Worm (Caenorhabditis elegans): ENCODE measurements around the gene pals-25.

The pals-25 gene

DNA sequence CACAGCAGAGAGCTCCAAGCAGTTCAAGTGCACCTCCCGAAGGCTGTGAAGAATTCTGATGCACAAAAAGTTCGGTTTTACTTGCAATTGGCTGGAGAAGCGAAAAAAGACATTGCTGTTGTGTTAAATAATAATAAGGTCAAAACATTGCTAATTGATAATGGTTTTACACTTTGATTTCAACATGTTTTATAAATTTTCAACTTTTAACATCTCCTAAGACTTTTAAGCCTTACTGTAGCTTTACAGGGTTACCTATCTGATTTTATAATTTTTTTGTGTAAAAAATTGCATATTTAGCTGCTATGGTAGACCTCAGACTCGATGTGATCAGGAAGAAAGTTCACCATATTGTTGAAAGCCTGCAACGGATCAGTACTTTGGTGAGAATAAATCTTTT is at the start of gene pals-25:
Gene pals-25 (plus strand): TSS at position 301 of the 400 bp plus-strand sequence.
- TF ChIP-seq lin-54 (GFP tag; optimal IDR thresholded peaks at IDR 0.05) (no peak), ZK185.1 (tag; optimal IDR thresholded peaks at IDR 0.05; ENCODE audit: poor library complexity, severe bottlenecking) (no peak), ceh-100 (GFP tag; IDR thresholded peaks at IDR 0.05) (no peak), nfya-1 (tag; optimal IDR thresholded peaks at IDR 0.05; ENCODE audit: borderline replicate concordance, insufficient read depth) (no peak), cebp-2 (GFP tag; IDR thresholded peaks at IDR 0.05) (no peak), ekl-4 (GFP tag; IDR thresholded peaks at IDR 0.05) (no peak), snpc-1.3 (tag; optimal IDR thresholded peaks at IDR 0.05; ENCODE audit: insufficient read depth) (no peak), egl-44 (GFP tag; IDR thresholded peaks at IDR 0.05) (no peak), mel-28 (tag; optimal IDR thresholded peaks at IDR 0.05; ENCODE audit: borderline replicate concordance) (no peak), dpl-1 (GFP tag; optimal IDR thresholded peaks at IDR 0.05) (no peak), attf-5 (GFP tag; optimal IDR thresholded peaks at IDR 0.05) (no peak), xnd-1 (tag; optimal IDR thresholded peaks at IDR 0.05) (no peak), F33H1.4 (GFP tag; IDR thresholded peaks at IDR 0.05) (no peak), hsf-1 (GFP tag; IDR thresholded peaks at IDR 0.05) (no peak), C06A6.2 (GFP tag; conservative IDR thresholded peaks at IDR 0.05) (no peak), ztf-6 (GFP tag; IDR thresholded peaks at IDR 0.05) (no peak), egrh-3 (GFP tag; IDR thresholded peaks at IDR 0.05) (no peak), T26A5.8 (tag; optimal IDR thresholded peaks at IDR 0.05) (no peak)

DNA sequence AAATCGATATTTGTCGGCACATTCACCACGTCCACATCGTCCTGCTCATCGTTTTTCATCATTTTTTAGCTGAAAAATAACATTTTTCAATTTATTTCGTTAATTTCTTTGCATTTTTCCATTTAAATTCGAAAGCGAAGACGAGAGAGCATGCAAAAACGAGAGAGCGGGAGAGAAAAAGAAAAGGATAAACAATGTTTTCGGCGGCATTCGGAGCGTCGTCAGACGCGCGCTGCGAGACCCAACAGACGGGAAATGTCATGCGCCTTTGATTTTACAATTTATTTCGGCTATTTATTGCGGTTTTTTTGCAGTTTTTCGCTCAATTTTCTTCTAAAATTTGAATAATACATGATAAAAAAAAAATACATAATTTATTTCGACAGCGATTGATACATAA is 48.0 kb upstream of the pals-25 start, which contains the start of gene attf-3:
Gene attf-3 (minus strand): TSS at position 69 of the 400 bp plus-strand sequence.
- TF ChIP-seq efl-1 (GFP tag; optimal IDR thresholded peaks at IDR 0.05) = peak; percentile 79
- TF ChIP-seq ama-1 (optimal IDR thresholded peaks at IDR 0.05) = no peak
- no peak for TF ChIP-seq ama-1 (GFP tag; optimal IDR thresholded peaks at IDR 0.05)
- TF ChIP-seq attf-5 (GFP tag; optimal IDR thresholded peaks at IDR 0.05) = peak; percentile 91
- TF ChIP-seq ztf-18 (tag; optimal IDR thresholded peaks at IDR 0.05) = no peak
- no peak for TF ChIP-seq T26A5.8 (tag; optimal IDR thresholded peaks at IDR 0.05)
- TF ChIP-seq F55B11.4 (tag; optimal IDR thresholded peaks at IDR 0.05; ENCODE audit: borderline replicate concordance, insufficient read depth) = no peak
- TF ChIP-seq ceh-91 (GFP tag; IDR thresholded peaks at IDR 0.05) = peak; percentile 77
- no peak for TF ChIP-seq egl-18 (GFP tag; IDR thresholded peaks at IDR 0.05)
- TF ChIP-seq nfyb-1 (GFP tag; IDR thresholded peaks at IDR 0.05) = no peak
- TF ChIP-seq B0019.2 (GFP tag; conservative IDR thresholded peaks at IDR 0.05) = peak; percentile 77
- TF ChIP-seq egrh-3 (GFP tag; IDR thresholded peaks at IDR 0.05) = no peak
- no peak for TF ChIP-seq nfya-1 (tag; optimal IDR thresholded peaks at IDR 0.05; ENCODE audit: borderline replicate concordance, insufficient read depth)
- TF ChIP-seq tlf-1 (GFP tag; optimal IDR thresholded peaks at IDR 0.05) = peak; percentile 29
- TF ChIP-seq gei-17 (GFP tag; optimal IDR thresholded peaks at IDR 0.05) = no peak
- no peak for TF ChIP-seq ccch-3 (GFP tag; optimal IDR thresholded peaks at IDR 0.05)
- TF ChIP-seq F10E7.11 (tag; optimal IDR thresholded peaks at IDR 0.05) = no peak
- TF ChIP-seq hlh-26 (GFP tag; conservative IDR thresholded peaks at IDR 0.05) = no peak
- no peak for TF ChIP-seq somi-1 (GFP tag; optimal IDR thresholded peaks at IDR 0.05)
- TF ChIP-seq egl-44 (GFP tag; IDR thresholded peaks at IDR 0.05) = no peak
- TF ChIP-seq rpc-1 (optimal IDR thresholded peaks at IDR 0.05) = no peak
- no peak for TF ChIP-seq rpc-1 (tag; optimal IDR thresholded peaks at IDR 0.05)
- no peak for TF ChIP-seq C06A6.2 (GFP tag; conservative IDR thresholded peaks at IDR 0.05)
- no peak for TF ChIP-seq nfya-2 (GFP tag; IDR thresholded peaks at IDR 0.05)
- TF ChIP-seq mxl-1 (tag; optimal IDR thresholded peaks at IDR 0.05) = no peak
- TF ChIP-seq Y79H2A.3 (GFP tag; conservative IDR thresholded peaks at IDR 0.05) = no peak
- no peak for TF ChIP-seq nhr-120 (GFP tag; IDR thresholded peaks at IDR 0.05)
- TF ChIP-seq ztf-22 (GFP tag; optimal IDR thresholded peaks at IDR 0.05) = no peak
- TF ChIP-seq madf-10 (tag; optimal IDR thresholded peaks at IDR 0.05) = peak; percentile 54
- TF ChIP-seq bed-1 (GFP tag; IDR thresholded peaks at IDR 0.05) = no peak
- no peak for TF ChIP-seq ztf-28 (GFP tag; IDR thresholded peaks at IDR 0.05)
- TF ChIP-seq T07F8.4 (tag; optimal IDR thresholded peaks at IDR 0.05) = no peak
- TF ChIP-seq ets-4 (GFP tag; optimal IDR thresholded peaks at IDR 0.05) = no peak
- no peak for TF ChIP-seq lin-40 (tag; optimal IDR thresholded peaks at IDR 0.05)
- TF ChIP-seq die-1 (tag; optimal IDR thresholded peaks at IDR 0.05) = no peak
- TF ChIP-seq Y56A3A.18 (GFP tag; IDR thresholded peaks at IDR 0.05) = no peak
- no peak for TF ChIP-seq sea-2 (GFP tag; IDR thresholded peaks at IDR 0.05)
